Worm (Caenorhabditis elegans) whole organism, L1 larva: Measurements from ENCODE around the gene srh-213.

Experiments
- aly-2 ChIP-seq: fragments of 150-350 bp; optimal IDR thresholded peaks from 2 replicates; lab custom pipeline; 2014; ENCODE audit warnings: missing biosample characterization, missing genetic modification characterization
- ama-1 ChIP-seq: fragments of 150-350 bp; optimal IDR thresholded peaks from 2 replicates; lab custom pipeline; 2014
- sox-4 ChIP-seq: sonication (generic microtip); optimal IDR thresholded peaks from 2 replicates; lab custom pipeline; 2016; ENCODE audit warnings: missing genetic modification characterization, missing compliant biosample characterization
- tbx-2 ChIP-seq: sonication (generic microtip); optimal IDR thresholded peaks from 2 replicates; lab custom pipeline; 2016; ENCODE audit warnings: missing genetic modification characterization, missing compliant biosample characterization

ce11 chrV:3551765-3552164 is 43.1 kb downstream of the srh-213 start, which contains the start of gene grl-28:
- no peak for TF ChIP-seq aly-2 (tag; lab: Kevin White, UChicago)
- TF ChIP-seq ama-1 = no peak
- no peak for TF ChIP-seq sox-4 (tag; lab: Kevin White, UChicago)
- no peak for TF ChIP-seq tbx-2 (tag; lab: Kevin White, UChicago)
